Worm (Caenorhabditis elegans): ENCODE measurements around the gene zipt-7.1.

zipt-7.1 gene

ce11 chrIV:17328834-17329233, 40.9 kb upstream of the zipt-7.1 start, which contains the start of gene ceh-88:
Gene ceh-88 (plus strand): TSS chrIV:17329188.
- no peak for TF ChIP-seq snpc-4 (tag; optimal IDR thresholded peaks at IDR 0.05)
- TF ChIP-seq duxl-1 (tag; optimal IDR thresholded peaks at IDR 0.05; ENCODE audit: poor library complexity) = no peak
- no peak for TF ChIP-seq egl-27 (tag; optimal IDR thresholded peaks at IDR 0.05)
- no peak for TF ChIP-seq F49E8.2 (tag; optimal IDR thresholded peaks at IDR 0.05; ENCODE audit: borderline replicate concordance)
- no peak for TF ChIP-seq attf-4 (tag; optimal IDR thresholded peaks at IDR 0.05)
- no peak for TF ChIP-seq lin-29 (GFP tag; IDR thresholded peaks at IDR 0.05)
- peak; percentile 29 for TF ChIP-seq mes-2 (tag; optimal IDR thresholded peaks at IDR 0.05; ENCODE audit: poor library complexity, severe bottlenecking)
- TF ChIP-seq daf-16 (GFP tag; optimal IDR thresholded peaks at IDR 0.05) = no peak
- peak; percentile 3 for TF ChIP-seq daf-16 (tag; optimal IDR thresholded peaks at IDR 0.05)
- peak; percentile 15 for TF ChIP-seq dve-1 (tag; optimal IDR thresholded peaks at IDR 0.05; ENCODE audit: insufficient read depth)
- TF ChIP-seq spr-1 (tag; optimal IDR thresholded peaks at IDR 0.05) = no peak
- peak; percentile 41; the same call in 1 of the 2 replicates for TF ChIP-seq hmg-1.1 (GFP tag; IDR thresholded peaks at IDR 0.05)

- no peak for TF ChIP-seq ceh-32 (tag; optimal IDR thresholded peaks at IDR 0.05; ENCODE audit: poor library complexity)
- TF ChIP-seq D1046.2 (GFP tag; IDR thresholded peaks at IDR 0.05) = no peak
- no peak for TF ChIP-seq nhr-76 (tag; optimal IDR thresholded peaks at IDR 0.05)
- TF ChIP-seq ctbp-1 (GFP tag; IDR thresholded peaks at IDR 0.05) = no peak
- TF ChIP-seq Y75B8A.6 (GFP tag; IDR thresholded peaks at IDR 0.05) = no peak
- no peak for TF ChIP-seq sdz-12 (GFP tag; optimal IDR thresholded peaks at IDR 0.05)
- no peak for TF ChIP-seq nhr-11 (tag; optimal IDR thresholded peaks at IDR 0.05)
- peak; percentile 96 for TF ChIP-seq pqm-1 (tag; optimal IDR thresholded peaks at IDR 0.05)
- no peak for TF ChIP-seq R02D3.7 (tag; optimal IDR thresholded peaks at IDR 0.05)
- no peak for TF ChIP-seq T26A8.4 (GFP tag; IDR thresholded peaks at IDR 0.05)
- TF ChIP-seq Y48G9A.11 (GFP tag; IDR thresholded peaks at IDR 0.05) = no peak
- TF ChIP-seq zip-11 (GFP tag; IDR thresholded peaks at IDR 0.05) = no peak
- TF ChIP-seq dve-1 (tag; optimal IDR thresholded peaks at IDR 0.05; ENCODE audit: insufficient read depth) = no peak
- TF ChIP-seq saeg-2 (GFP tag; IDR thresholded peaks at IDR 0.05) = no peak
- no peak for TF ChIP-seq nhr-6 (tag; optimal IDR thresholded peaks at IDR 0.05)
- no peak for TF ChIP-seq unc-130 (GFP tag; optimal IDR thresholded peaks at IDR 0.05)
- TF ChIP-seq dmd-8 (GFP tag; IDR thresholded peaks at IDR 0.05) = no peak
- no peak for TF ChIP-seq snpc-4 (tag; optimal IDR thresholded peaks at IDR 0.05)
- peak; percentile 79 for TF ChIP-seq nhr-28 (tag; optimal IDR thresholded peaks at IDR 0.05)
- TF ChIP-seq skn-1 (tag; optimal IDR thresholded peaks at IDR 0.05) = no peak
- no peak for TF ChIP-seq lin-15B (tag; optimal IDR thresholded peaks at IDR 0.05)
- no peak for TF ChIP-seq ceh-20 (GFP tag; IDR thresholded peaks at IDR 0.05)
- TF ChIP-seq ZK337.2 (GFP tag; IDR thresholded peaks at IDR 0.05) = no peak
- TF ChIP-seq ZK546.5 (tag; optimal IDR thresholded peaks at IDR 0.05) = no peak
- no peak for TF ChIP-seq F26F4.8 (GFP tag; conservative IDR thresholded peaks at IDR 0.05)
- no peak for TF ChIP-seq attf-4 (tag; optimal IDR thresholded peaks at IDR 0.05)
- no peak for TF ChIP-seq unc-39 (tag; optimal IDR thresholded peaks at IDR 0.05)
- no peak for TF ChIP-seq ztf-7 (tag; optimal IDR thresholded peaks at IDR 0.05)
- TF ChIP-seq lin-13 (GFP tag; optimal IDR thresholded peaks at IDR 0.05) = no peak
- TF ChIP-seq php-3 (GFP tag; IDR thresholded peaks at IDR 0.05) = no peak
- TF ChIP-seq snpc-1.2 (GFP tag; IDR thresholded peaks at IDR 0.05) = no peak
- TF ChIP-seq ceh-82 (tag; optimal IDR thresholded peaks at IDR 0.05) = no peak
- peak; percentile 28; the same call in 1 of the 2 replicates for TF ChIP-seq dmd-6 (GFP tag; IDR thresholded peaks at IDR 0.05)
- no peak for TF ChIP-seq rbr-2 (tag; optimal IDR thresholded peaks at IDR 0.05)
- peak; percentile 7 for TF ChIP-seq hlh-11 (tag; optimal IDR thresholded peaks at IDR 0.05)
- no peak for TF ChIP-seq daf-16 (GFP tag; optimal IDR thresholded peaks at IDR 0.05)
- TF ChIP-seq daf-16 (tag; optimal IDR thresholded peaks at IDR 0.05) = peak; percentile 35
- no peak for TF ChIP-seq nhr-25 (tag; optimal IDR thresholded peaks at IDR 0.05; ENCODE audit: borderline replicate concordance, insufficient read depth)
Observed at ce11 chrIV:17320445-17320844, 32.5 kb upstream of the zipt-7.1 start, which contains the start of gene C49C3.4. Gene C49C3.4 (plus strand): TSS chrIV:17320795.

All from whole organism, L4 larva.